Fruit fly (Drosophila melanogaster) whole organism, adult: ENCODE results near the gene CG7702.

Source experiments
- CG11617 ChIP-seq: fragments of 200-800 bp; sonication (Bioruptor generic); optimal IDR thresholded peaks from 2 replicates; lab custom pipeline; 2017; ENCODE audit warnings: mild to moderate bottlenecking, missing biosample characterization, missing genetic modification reagents, missing genetic modification characterization
- CG5204 ChIP-seq: fragments of 200-800 bp; sonication (Bioruptor generic); optimal IDR thresholded peaks from 2 replicates; lab custom pipeline; 2016; ENCODE audit warnings: missing biosample characterization, missing genetic modification characterization
- Clk ChIP-seq: fragments of 200-800 bp; sonication (Bioruptor generic); optimal IDR thresholded peaks from 2 replicates; lab custom pipeline; 2017; ENCODE audit warnings: missing biosample characterization, missing genetic modification characterization
- Hr96 ChIP-seq: fragments of 200-800 bp; sonication (Bioruptor generic); optimal IDR thresholded peaks from 2 replicates; lab custom pipeline; 2016; ENCODE audit warnings: missing biosample characterization, missing genetic modification characterization
- bab1 ChIP-seq: fragments of 200-800 bp; sonication (Bioruptor generic); optimal IDR thresholded peaks from 3 replicates; lab custom pipeline; 2019; ENCODE audit warnings: missing biosample characterization, mild to moderate bottlenecking, missing genetic modification characterization, moderate library complexity
- cnc ChIP-seq, 2 experiments: fragments of >200 bp; optimal IDR thresholded peaks; 2 replicates each; lab custom pipeline; 2017
- ovo ChIP-seq: fragments of 200-800 bp; sonication (Bioruptor generic); optimal IDR thresholded peaks from 2 replicates; lab custom pipeline; 2016; ENCODE audit warnings: missing biosample characterization, missing genetic modification characterization
- pad ChIP-seq: fragments of 200-800 bp; sonication (Bioruptor generic); optimal IDR thresholded peaks from 3 replicates; lab custom pipeline; 2017; ENCODE audit warnings: missing biosample characterization, missing genetic modification characterization, mild to moderate bottlenecking, moderate library complexity, missing genetic modification reagents

DNA sequence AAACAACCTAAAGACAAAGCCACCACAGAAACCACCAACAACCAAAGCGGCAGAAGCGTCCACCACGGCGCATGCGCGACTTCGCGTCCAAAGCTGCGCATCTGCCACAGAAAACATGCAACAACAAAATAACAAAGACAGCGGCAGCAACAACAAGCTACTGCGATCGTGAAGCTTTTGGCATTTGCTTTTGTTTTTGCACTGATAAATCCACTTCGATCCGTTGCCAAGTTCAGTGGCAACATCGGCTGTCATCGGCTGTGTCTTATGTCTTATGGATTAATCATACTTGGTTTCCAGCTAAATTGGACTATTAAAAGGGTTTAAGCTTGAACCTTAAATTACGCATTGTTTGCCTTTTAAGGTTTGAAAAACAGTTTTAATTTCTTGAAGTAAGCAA is 23.4 kb downstream of the CG7702 start, which contains the start of gene Muc91C:
- no peak for TF ChIP-seq pad (GFP tag; lab: Kevin White, UChicago)
- no peak for TF ChIP-seq Clk (GFP tag; lab: Kevin White, UChicago)
- no peak for TF ChIP-seq bab1 (GFP tag; lab: Kevin White, UChicago)
- no peak for TF ChIP-seq Hr96 (GFP tag; lab: Kevin White, UChicago)
- no peak for TF ChIP-seq ovo (GFP tag; lab: Kevin White, UChicago)
- TF ChIP-seq CG11617 = no peak
- no peak for TF ChIP-seq CG5204
- no peak for TF ChIP-seq cnc (optimal IDR thresholded peaks at IDR 0.05; lab: Kevin White, UChicago)
